Fruit fly (Drosophila melanogaster): ENCODE measurements around the gene ND-13A.

- TF ChIP-seq CTCF (optimal IDR thresholded peaks at IDR 0.05) (no peak), CG8478 (optimal IDR thresholded peaks at IDR 0.05) (no peak)
These were observed 27.7 kb downstream of the ND-13A start for dm6 chr2L:5072357-5072756.
